Worm (Caenorhabditis elegans): ENCODE results near the gene fln-1.

DNA sequence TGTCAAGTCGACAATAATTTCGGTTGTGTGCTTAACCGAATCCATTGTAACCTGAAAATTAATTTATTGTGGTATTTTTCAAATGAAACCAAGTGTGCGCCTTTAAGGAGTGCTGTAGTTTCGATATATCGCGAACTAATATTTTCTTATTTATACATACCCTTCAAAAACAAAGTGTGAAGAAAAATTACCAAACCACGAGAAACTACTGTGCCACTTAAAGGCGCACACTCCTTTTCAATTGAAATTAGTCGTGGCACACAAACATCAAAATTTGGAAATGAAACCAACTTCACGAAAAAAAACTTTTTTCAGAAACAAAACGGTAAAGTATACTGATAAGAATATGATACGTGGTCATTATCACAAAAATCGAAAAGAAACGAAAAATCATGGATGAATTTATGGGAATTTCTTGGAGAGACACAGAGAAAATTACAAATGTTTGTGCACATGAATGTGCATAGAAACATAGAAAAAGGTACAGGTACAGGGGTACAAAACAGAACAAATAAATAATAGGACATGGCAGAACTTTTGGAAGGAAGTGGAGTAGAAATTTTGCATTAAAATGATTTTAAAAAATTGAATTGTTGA is 7.4 kb upstream of the fln-1 start, which contains the start of gene spl-1:
- TF ChIP-seq nhr-28 (tag; optimal IDR thresholded peaks at IDR 0.05) (no peak), unc-62 (GFP tag; optimal IDR thresholded peaks at IDR 0.05) (no peak), M03D4.4 (tag; optimal IDR thresholded peaks at IDR 0.05) (no peak), nhr-237 (tag; optimal IDR thresholded peaks at IDR 0.05) (no peak), pha-4 (tag; optimal IDR thresholded peaks at IDR 0.05) (no peak), mep-1 (tag; optimal IDR thresholded peaks at IDR 0.05) (no peak), nhr-76 (tag; optimal IDR thresholded peaks at IDR 0.05) (no peak), elt-1 (tag; optimal IDR thresholded peaks at IDR 0.05; ENCODE audit: borderline replicate concordance, insufficient read depth) (no peak), nhr-12 (tag; optimal IDR thresholded peaks at IDR 0.05) (no peak), ztf-11 (tag; optimal IDR thresholded peaks at IDR 0.05) (no peak)
